Fruit fly (Drosophila melanogaster) ovary, adult (tissue): ENCODE data around the gene Cbp80.
A peak's percentile ranks its signal among the peaks of the same experiment; 100 is the strongest.

Experiments
- CG17801 ChIP-seq: fragments of 200-800 bp; optimal IDR thresholded peaks from 2 replicates; lab custom pipeline; 2019; ENCODE audit warnings: missing biosample characterization, mild to moderate bottlenecking, missing genetic modification characterization, moderate library complexity; ENCODE audit not compliant: partially characterized antibody

Cbp80 gene

DNA sequence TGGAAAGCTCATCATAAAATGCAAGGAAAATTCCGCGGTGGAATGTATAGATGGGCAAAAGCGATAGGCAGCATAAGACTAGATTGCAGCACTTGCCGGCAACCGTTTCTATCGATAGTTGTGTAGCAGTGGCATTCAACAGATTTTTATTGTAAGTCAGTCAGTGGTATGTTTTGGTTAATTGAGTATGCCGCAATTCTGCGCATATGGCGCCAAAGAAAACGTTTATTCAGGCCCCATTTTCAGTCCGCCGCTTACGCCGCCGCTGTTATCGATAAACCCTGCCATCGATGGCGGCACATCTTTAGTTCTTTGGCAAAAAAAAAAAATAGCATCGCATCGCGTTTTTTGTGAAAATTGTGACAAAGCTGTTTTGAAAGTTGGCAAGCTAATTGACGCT lies at the start of gene Cbp80, which contains the start of gene Torsin:
Gene Cbp80 (plus strand): TSS at position 265 of the 400 bp plus-strand sequence.
Gene Torsin (minus strand): TSS at position 282 of the 400 bp plus-strand sequence.
- peak; percentile 61 for TF ChIP-seq CG17801 (GFP tag; lab: Kevin White, UChicago)

DNA sequence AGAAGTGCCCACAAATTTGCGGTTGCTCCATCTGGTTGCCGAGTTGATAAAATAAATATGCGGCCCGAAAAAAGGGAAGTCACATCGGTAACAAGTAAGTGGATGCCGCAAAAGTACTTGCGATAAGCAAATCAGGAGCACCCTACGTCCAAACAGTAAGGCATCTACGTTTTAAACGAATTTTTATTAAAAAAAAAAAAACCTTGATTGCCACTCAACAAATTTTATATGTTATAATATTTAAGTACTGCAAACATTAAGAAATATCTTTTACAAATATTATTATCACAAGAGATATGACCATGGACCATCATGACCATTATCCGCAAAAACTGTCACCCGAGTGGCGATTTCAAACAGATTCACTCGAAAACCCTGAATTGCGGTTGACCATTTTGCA lies 45.7 kb upstream of the Cbp80 start:
- TF ChIP-seq CG17801 (GFP tag; lab: Kevin White, UChicago), result no peak

DNA sequence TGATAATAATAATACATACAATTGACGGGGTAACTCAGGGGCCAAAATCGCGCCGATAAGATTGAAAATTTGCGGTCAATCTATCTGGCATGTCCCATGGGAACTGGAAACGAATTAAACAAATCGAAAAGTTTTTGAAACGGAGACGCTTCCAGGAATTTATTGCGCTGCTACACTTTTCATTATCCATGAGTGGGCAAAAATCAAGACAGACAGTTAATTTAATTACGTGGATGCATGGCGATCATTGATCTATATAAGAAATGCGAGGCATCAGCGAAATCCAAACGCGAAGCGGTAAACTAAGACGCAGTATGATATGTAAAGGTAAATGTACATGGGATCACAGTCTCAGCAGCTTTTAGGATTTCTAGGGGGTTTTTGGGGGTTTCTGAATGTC lies 45.3 kb upstream of the Cbp80 start:
- no peak for TF ChIP-seq CG17801 (GFP tag; lab: Kevin White, UChicago)

DNA sequence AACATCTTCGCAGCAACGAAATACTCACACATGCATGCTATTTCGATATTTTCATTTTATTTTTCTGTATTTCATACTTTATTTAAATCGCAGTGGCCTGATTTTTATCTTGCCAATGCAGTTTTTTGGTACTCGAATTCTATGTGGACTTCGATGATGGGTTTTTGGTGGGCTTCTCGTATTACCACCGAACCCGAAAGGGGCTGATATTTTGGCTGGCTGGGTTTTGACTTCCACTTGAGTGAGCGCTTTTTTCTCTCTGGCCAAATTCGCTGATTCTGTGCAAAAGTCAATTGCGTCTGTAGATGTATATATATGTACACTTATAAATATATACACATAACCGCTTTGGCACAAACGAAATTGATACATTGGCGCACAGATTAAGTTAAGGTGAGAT lies 44.5 kb upstream of the Cbp80 start:
- TF ChIP-seq CG17801 (GFP tag; lab: Kevin White, UChicago), result peak; percentile 24

DNA sequence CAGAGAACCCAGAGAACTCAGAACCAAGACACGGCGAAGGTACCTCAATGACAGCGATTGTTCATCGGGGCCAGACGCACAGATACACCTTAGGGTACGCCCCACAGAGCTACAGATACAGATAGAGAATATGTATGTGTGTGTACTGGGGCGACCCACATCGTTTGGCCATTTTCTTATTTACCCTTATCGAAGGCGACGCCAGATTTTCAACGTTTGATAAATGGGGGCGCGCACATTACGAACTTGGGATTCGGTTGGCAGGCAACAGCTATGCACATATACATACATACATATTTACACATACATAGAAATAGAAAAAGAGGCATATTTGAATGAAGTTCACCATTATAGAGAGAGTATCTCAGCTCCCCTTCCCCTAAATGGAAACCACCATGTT lies 43.4 kb upstream of the Cbp80 start:
- TF ChIP-seq CG17801 (GFP tag; lab: Kevin White, UChicago), result no peak

DNA sequence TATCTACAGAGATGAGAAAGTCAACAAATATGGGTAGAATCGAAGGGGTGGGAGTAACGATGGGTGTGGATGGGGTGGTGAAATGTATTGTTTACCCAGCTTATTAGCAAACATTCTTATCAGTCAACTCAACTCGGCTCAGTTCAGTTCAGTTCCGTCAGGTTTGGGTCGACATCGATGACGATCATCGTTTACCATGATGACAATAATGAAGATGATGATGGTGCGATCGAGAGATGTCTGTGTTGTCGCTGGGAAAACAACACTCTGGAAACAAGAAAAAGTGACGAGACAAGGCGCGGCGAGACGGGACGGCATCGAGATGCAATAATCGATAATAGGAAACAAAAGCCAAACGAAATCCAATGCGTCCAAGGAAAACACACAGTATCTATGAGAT lies 40.1 kb upstream of the Cbp80 start:
- TF ChIP-seq CG17801 (GFP tag; lab: Kevin White, UChicago), result no peak

DNA sequence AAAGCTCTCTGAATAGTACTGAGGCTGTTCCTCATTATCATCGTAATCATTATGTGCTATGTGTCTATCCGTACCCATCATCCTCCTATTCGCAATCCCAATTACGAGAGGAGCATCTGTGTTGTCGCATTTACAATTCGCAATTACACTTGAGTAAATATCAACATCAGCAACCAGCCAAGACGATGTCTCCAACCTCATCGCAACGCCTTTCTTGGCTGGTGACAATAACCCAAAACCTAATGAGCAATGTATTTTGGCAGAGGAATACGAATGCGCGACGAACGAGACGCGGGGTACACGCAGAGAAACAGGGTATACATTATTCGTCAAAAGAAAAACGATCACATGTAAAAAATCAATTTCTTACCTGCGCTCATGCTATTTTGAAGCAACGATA lies 39.3 kb upstream of the Cbp80 start:
- no peak for TF ChIP-seq CG17801 (GFP tag; lab: Kevin White, UChicago)

DNA sequence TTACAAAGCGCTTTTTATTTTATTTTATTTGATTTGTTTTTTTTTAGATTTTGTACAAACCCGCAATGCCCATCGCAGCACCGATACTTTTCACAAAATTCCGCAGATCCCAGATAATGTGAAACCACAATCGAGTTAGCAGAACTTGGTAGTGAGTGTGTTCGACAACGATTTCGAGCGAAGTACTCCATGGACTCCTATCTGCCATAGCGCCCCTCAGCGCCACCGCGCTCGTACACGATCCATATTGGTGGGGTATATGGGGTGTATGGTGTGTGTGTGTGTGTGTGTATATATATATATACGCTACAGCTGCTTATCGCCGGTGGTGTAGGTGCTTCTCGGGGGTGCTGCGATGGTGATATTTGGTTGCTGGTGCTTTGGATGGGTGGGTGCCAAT lies 37.4 kb upstream of the Cbp80 start:
- TF ChIP-seq CG17801 (GFP tag; lab: Kevin White, UChicago), result no peak

DNA sequence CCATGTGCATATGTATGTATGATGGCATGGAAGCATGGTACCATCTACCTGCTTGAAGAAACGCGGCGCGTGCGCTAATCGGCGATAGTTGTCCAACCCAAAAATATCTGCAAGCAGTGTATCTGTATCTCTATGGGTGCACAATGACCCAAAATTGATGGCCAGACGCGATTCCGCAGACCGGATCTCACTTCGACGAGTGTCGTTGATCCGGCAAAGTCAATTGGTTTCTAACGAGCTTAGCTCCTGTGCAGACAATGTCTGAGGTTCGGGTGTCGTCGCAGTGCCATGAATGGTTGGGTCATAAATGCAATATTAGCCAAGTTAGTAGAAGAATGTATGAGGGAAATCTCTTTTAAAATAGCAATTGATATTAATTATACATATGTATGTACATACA lies 36.2 kb upstream of the Cbp80 start:
- TF ChIP-seq CG17801 (GFP tag; lab: Kevin White, UChicago), result no peak

DNA sequence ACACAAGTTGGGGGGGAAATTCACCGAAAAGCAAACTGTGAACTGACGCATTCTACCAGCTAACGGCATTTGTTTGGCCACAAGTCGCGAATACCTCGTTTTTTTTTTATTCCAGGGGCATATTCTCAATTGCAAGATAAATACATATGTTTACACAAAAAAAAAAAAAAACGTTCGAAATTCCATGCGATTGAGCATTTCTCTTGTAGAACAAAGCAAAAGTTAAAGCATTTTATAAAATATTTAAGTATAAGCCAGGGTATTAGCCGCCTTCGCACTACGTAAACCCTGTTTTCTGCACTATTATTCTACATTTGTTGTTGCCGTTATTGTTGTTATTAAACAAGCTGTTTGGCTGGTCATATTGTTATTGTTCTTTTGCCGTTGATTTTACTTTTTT lies 35.5 kb upstream of the Cbp80 start:
- no peak for TF ChIP-seq CG17801 (GFP tag; lab: Kevin White, UChicago)

DNA sequence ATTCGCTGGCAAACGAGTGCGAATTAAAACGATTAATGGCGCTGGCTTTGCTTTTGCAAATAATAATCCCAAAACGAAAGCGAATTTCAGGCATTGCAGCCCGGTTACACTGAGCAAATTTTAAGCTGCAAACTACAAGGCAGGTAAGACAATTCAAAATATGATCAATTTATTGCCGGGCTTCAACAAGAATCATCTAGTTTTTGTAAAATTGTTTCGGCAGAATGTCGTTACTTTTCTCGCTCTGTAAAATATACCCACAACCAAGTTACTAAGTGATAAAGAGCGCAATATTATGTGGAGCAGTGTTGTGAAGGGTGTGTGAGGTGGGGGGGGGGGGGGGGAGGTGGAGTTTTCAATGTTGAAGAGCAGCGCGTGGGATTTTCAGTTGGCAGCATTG lies 34.9 kb upstream of the Cbp80 start:
- TF ChIP-seq CG17801 (GFP tag; lab: Kevin White, UChicago), result peak; percentile 16

DNA sequence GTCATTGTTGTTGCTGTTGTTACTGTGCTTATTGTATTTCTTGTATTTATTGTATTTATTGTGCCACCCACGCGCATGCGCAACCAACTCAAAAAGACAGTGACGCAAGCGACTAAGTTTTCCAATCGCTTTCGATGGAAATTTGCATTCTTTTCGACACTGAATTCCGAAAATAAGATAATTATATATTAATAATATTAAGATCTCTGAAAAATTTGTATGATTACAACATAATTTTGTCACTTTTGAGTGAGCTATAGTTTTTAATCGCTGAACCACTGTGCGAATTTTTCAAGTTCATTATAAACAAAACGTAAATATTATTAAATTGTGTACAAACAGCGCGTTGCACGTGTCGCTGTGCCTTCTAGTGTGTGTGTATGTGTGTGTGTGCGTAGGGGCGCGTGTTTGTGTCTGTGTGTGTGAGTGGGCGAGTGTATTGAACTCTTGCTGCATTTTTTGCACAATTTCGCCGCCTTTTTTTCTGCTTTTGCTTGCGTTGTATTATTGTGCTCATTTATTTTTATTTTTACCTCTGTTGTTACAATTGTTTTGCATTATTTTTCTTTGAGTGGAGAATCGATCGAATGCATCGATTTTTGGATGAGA lies 34.0 kb upstream of the Cbp80 start:
- peak; percentile 56 for TF ChIP-seq CG17801 (GFP tag; lab: Kevin White, UChicago)

DNA sequence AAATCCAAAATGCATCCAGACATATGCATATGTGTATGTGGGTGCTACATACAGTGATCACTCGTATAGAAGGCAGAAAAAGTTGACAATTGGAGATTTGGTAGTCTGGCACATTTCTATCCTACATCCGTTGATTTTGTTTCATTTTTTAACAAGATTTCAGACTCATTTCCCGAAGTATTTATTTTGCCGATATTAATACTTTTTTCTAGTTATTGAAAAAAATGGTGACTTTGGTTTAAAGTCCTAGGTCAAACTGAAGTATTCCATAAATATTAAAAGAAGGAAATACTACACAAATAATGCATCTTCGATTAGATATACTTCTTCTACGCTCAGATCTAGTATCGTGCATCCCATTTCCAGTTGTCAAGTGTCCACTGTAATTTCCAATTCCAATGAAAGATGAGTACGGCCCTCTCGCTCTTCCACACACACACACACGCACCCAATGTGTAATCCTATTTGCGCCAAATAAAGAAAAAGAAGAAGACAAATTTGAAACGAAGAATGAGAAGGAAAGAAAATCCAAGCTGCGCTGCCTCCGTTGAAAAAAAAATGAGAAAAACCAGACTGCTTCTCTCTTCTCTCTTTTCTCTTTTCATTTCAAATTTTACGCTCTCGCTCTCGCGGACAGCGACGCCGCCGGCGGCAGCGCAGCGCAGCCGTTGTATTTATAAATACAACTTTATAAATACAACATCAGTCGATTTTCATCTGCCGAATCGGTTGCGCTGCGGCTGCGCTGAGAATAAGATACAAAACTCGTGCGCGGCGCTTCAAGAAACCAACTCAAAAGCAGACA lies 32.7 kb upstream of the Cbp80 start, which contains the start of gene peb:
Gene peb (plus strand): TSS at position 700 of the 805 bp plus-strand sequence.
- no peak for TF ChIP-seq CG17801 (GFP tag; lab: Kevin White, UChicago)

DNA sequence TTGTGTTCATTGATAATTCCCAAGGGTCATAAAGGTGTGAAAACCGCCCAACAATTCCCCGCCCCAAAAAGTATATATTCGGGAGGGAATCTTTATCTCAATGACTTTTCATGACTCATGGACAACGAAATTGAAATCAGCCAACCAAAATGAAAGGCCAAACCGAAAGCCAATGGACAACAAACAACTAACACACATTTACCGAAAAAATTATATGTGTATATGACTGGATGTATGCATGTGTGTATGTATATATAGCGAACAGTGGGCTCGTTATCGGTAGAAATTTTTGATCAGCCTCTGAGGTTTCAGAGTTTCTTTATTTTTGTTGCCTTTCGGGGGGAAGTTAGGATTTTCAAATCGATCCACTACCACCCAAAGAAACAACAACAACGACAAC lies 30.9 kb upstream of the Cbp80 start:
- no peak for TF ChIP-seq CG17801 (GFP tag; lab: Kevin White, UChicago)

DNA sequence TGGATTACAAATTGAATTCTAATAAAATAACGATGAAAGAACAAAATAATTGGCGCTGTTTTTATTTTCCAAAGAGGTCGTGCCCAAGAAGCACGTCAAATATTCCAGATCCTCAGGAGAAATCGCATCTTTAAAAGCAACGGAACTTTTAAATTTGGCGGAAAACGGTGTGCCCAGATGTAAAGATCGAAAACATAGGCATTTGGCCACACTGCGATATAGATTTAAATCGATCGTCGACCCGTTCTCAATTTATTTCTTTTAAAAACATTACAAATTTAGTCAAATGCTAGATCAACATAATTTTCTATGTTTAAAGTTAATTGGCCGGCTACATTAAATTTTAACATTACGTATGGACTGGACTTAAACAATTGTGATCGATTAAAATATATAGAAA lies 22.7 kb upstream of the Cbp80 start:
- no peak for TF ChIP-seq CG17801 (GFP tag; lab: Kevin White, UChicago)

DNA sequence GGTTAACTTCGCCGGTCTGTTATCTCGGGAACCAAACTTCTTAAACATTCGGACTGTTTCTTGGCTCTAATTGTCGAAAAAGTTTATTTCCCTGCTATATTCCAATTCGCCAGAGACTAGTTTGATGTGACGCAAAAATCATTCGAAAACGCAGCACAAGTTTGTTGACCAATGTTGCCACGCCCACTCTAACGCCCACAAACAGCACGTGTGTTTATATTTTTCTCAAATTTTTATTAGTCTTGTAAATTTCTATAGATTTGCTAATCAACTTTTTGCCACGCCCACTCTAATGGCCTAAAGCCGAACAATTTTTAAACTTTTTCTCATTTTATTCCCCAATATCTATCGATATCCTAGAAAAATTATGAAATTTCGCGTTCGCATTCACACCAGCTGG lies 19.0 kb upstream of the Cbp80 start, which contains the start of gene Alms1b:
Gene Alms1b (minus strand): TSS at position 101 of the 400 bp plus-strand sequence.
- TF ChIP-seq CG17801 (GFP tag; lab: Kevin White, UChicago), result no peak
